Worm (Caenorhabditis elegans) whole organism, L4/young adult: ENCODE measurements around the gene far-1.

ENCODE experiments used
- W03F9.2 ChIP-seq: fragments of 150-350 bp; optimal IDR thresholded peaks from 2 replicates; lab custom pipeline; 2014; ENCODE audit warnings: missing biosample characterization, missing genetic modification characterization
- dao-5 ChIP-seq: sonication (generic microtip); optimal IDR thresholded peaks from 2 replicates; lab custom pipeline; 2016; ENCODE audit warnings: missing genotype, missing genetic modification characterization, moderate library complexity, missing compliant biosample characterization
- him-1 ChIP-seq: sonication (generic microtip); optimal IDR thresholded peaks from 2 replicates; lab custom pipeline; 2016; ENCODE audit warnings: missing genotype, missing genetic modification reagents, missing genetic modification characterization, missing compliant biosample characterization

- no peak for TF ChIP-seq him-1 (tag; lab: Kevin White, UChicago)
- no peak for TF ChIP-seq dao-5 (tag; lab: Kevin White, UChicago)
- no peak for TF ChIP-seq W03F9.2 (tag; lab: Kevin White, UChicago)
Measured at ce11 chrIII:9050600-9050999, 30.4 kb downstream of the far-1 start, which contains the start of gene ikke-1.
